Worm (Caenorhabditis elegans) whole organism, L1 larva: ENCODE data around the gene Y55B1AR.4.
A peak's percentile ranks its signal among the peaks of the same experiment; 100 is the strongest.

Experiments
- C04F5.9 ChIP-seq: sonication (generic microtip); optimal IDR thresholded peaks from 2 replicates; lab custom pipeline; 2016; ENCODE audit warnings: missing genetic modification characterization, missing compliant biosample characterization
- aha-1 ChIP-seq: fragments of 150-350 bp; optimal IDR thresholded peaks from 2 replicates; lab custom pipeline; 2014; ENCODE audit warnings: missing biosample characterization, missing genetic modification characterization
- aly-2 ChIP-seq: fragments of 150-350 bp; optimal IDR thresholded peaks from 2 replicates; lab custom pipeline; 2014; ENCODE audit warnings: missing biosample characterization, missing genetic modification characterization
- blmp-1 ChIP-seq: fragments of 150-350 bp; optimal IDR thresholded peaks from 2 replicates; lab custom pipeline; 2014; ENCODE audit warnings: missing biosample characterization, missing genetic modification characterization
- ceh-63 ChIP-seq: fragments of 200-800 bp; sonication (Bioruptor generic); optimal IDR thresholded peaks from 2 replicates; lab custom pipeline; 2018; ENCODE audit warnings: mild to moderate bottlenecking, missing genetic modification characterization, missing compliant biosample characterization
- ceh-82 ChIP-seq, 3 experiments: fragments of 150-350 bp in 1 of 3; sonication (generic microtip) in 2 of 3; optimal IDR thresholded peaks; 2 replicates each; lab custom pipeline; 2014 to 2017; ENCODE audit warnings: missing biosample characterization in 3 of 3, missing genetic modification characterization in 3 of 3
- ceh-88 ChIP-seq: fragments of 200-800 bp; sonication (Bioruptor generic); IDR thresholded peaks from 2 replicates; pipeline ENCODE4 v1.3.6; 2022; ENCODE audit warnings: missing genetic modification characterization, missing compliant biosample characterization
- ceh-90 ChIP-seq: sonication (generic microtip); optimal IDR thresholded peaks from 2 replicates; lab custom pipeline; 2016; ENCODE audit warnings: missing genetic modification characterization, missing compliant biosample characterization
- ces-1 ChIP-seq: fragments of 150-350 bp; optimal IDR thresholded peaks from 2 replicates; lab custom pipeline; 2014; ENCODE audit warnings: missing biosample characterization, missing genetic modification reagents, missing genetic modification characterization
- dpl-1 ChIP-seq, 3 experiments: fragments of 150-350 bp in 2 of 3; sonication (generic microtip) in 1 of 3; optimal IDR thresholded peaks; 2 replicates each; lab custom pipeline; 2014 to 2017; ENCODE audit warnings: missing biosample characterization in 3 of 3, missing genetic modification characterization in 3 of 3, missing genetic modification reagents in 3 of 3
- efl-1 ChIP-seq, 4 experiments: fragments of 150-350 bp; optimal IDR thresholded peaks in 3 of 4; peaks in 1 of 4; 1 replicate in 1 of 4; 2 replicates in 3 of 4; lab custom pipeline; 2014; ENCODE audit warnings: missing biosample characterization in 2 of 4, missing genetic modification characterization in 2 of 4, missing genetic modification reagents in 2 of 4
- egl-27 ChIP-seq, 2 experiments: fragments of 150-350 bp in 1 of 2; sonication (generic microtip); optimal IDR thresholded peaks; 3 replicates each; lab custom pipeline; 2017 to 2018; ENCODE audit warnings: missing biosample characterization in 2 of 2, missing genetic modification characterization in 2 of 2, missing genetic modification reagents in 2 of 2
- elt-2 ChIP-seq: sonication (generic microtip); optimal IDR thresholded peaks from 2 replicates; lab custom pipeline; 2016; ENCODE audit warnings: missing genetic modification characterization, mild to moderate bottlenecking, inconsistent platforms, missing compliant biosample characterization, missing genetic modification reagents
- elt-3 ChIP-seq, 6 experiments: fragments of 150-350 bp in 1 of 6; sonication (generic microtip); optimal IDR thresholded peaks; 2 replicates each; lab custom pipeline; 2017 to 2018; ENCODE audit warnings: missing biosample characterization in 6 of 6, missing genetic modification characterization in 6 of 6, inconsistent platforms in 1 of 6
- fkh-8 ChIP-seq: sonication (generic microtip); optimal IDR thresholded peaks from 2 replicates; lab custom pipeline; 2016; ENCODE audit warnings: mild to moderate bottlenecking, missing genetic modification characterization, missing compliant biosample characterization
- grh-1 ChIP-seq: fragments of 200-800 bp; sonication (Bioruptor generic); IDR thresholded peaks from 2 replicates; pipeline ENCODE4 v1.3.6; 2022; ENCODE audit warnings: missing genetic modification reagents, missing genetic modification characterization, missing compliant biosample characterization
- hlh-17 ChIP-seq: fragments of 200-800 bp; sonication (Bioruptor generic); optimal IDR thresholded peaks from 2 replicates; lab custom pipeline; 2018; ENCODE audit warnings: missing genetic modification characterization, mild to moderate bottlenecking, missing compliant biosample characterization, moderate library complexity, borderline replicate concordance
- hlh-4 ChIP-seq: sonication (generic microtip); optimal IDR thresholded peaks from 2 replicates; lab custom pipeline; 2016; ENCODE audit warnings: mild to moderate bottlenecking, missing genetic modification characterization, missing compliant biosample characterization
- hpl-2 ChIP-seq: fragments of 150-350 bp; optimal IDR thresholded peaks from 2 replicates; lab custom pipeline; 2014; ENCODE audit warnings: missing biosample characterization, missing genetic modification reagents, missing genetic modification characterization
- irx-1 ChIP-seq: sonication (generic microtip); optimal IDR thresholded peaks from 2 replicates; lab custom pipeline; 2016; ENCODE audit warnings: missing genetic modification characterization, missing compliant biosample characterization
- isw-1 ChIP-seq: fragments of 200-800 bp; sonication (Bioruptor generic); IDR thresholded peaks from 2 replicates; pipeline ENCODE4 v1.3.6; 2022; ENCODE audit warnings: missing genetic modification characterization, missing compliant biosample characterization
- jun-1 ChIP-seq: fragments of 150-350 bp; optimal IDR thresholded peaks from 2 replicates; lab custom pipeline; 2014; ENCODE audit warnings: missing biosample characterization, missing genetic modification reagents, missing genetic modification characterization
- lin-13 ChIP-seq: fragments of 150-350 bp; optimal IDR thresholded peaks from 2 replicates; lab custom pipeline; 2014; ENCODE audit warnings: missing biosample characterization, missing genetic modification reagents, missing genetic modification characterization
- lin-14 ChIP-seq: fragments of 200-800 bp; sonication (Bioruptor generic); optimal IDR thresholded peaks from 2 replicates; lab custom pipeline; 2018; ENCODE audit warnings: mild to moderate bottlenecking, missing genetic modification characterization, moderate library complexity, missing compliant biosample characterization
- lin-35 ChIP-seq, 2 experiments: fragments of 150-350 bp; optimal IDR thresholded peaks; 2 replicates each; lab custom pipeline; 2014; ENCODE audit warnings: missing biosample characterization in 2 of 2, missing genetic modification characterization in 2 of 2, missing genetic modification reagents in 2 of 2
- lin-39 ChIP-seq: fragments of 150-350 bp; optimal IDR thresholded peaks from 2 replicates; lab custom pipeline; 2014; ENCODE audit warnings: missing biosample characterization, missing genetic modification reagents, missing genetic modification characterization
- lsy-2 ChIP-seq, 2 experiments: fragments of 150-350 bp; optimal IDR thresholded peaks; 2 replicates each; lab custom pipeline; 2014; ENCODE audit warnings: missing biosample characterization in 2 of 2, missing genetic modification characterization in 2 of 2
- mab-9 ChIP-seq: fragments of 200-800 bp; sonication (Bioruptor generic); IDR thresholded peaks from 2 replicates; pipeline ENCODE4 v1.3.6; 2022; ENCODE audit warnings: missing genetic modification reagents, missing genetic modification characterization, missing compliant biosample characterization
- mdl-1 ChIP-seq, 2 experiments: fragments of 150-350 bp; optimal IDR thresholded peaks; 2 replicates each; lab custom pipeline; 2014 to 2017; ENCODE audit warnings: missing biosample characterization in 2 of 2, missing genetic modification characterization in 2 of 2, inconsistent platforms in 1 of 2
- mep-1 ChIP-seq: fragments of 150-350 bp; optimal IDR thresholded peaks from 2 replicates; lab custom pipeline; 2014; ENCODE audit warnings: missing biosample characterization, missing genetic modification characterization
- nhr-11 ChIP-seq: fragments of 150-350 bp; optimal IDR thresholded peaks from 2 replicates; lab custom pipeline; 2014; ENCODE audit warnings: missing biosample characterization, missing genetic modification characterization
- nhr-19 ChIP-seq: fragments of 200-800 bp; sonication (Bioruptor generic); conservative IDR thresholded peaks from 2 replicates; pipeline ENCODE4 v1.3.6; 2022; ENCODE audit warnings: missing genetic modification characterization, missing compliant biosample characterization
- nhr-28 ChIP-seq: fragments of 150-350 bp; optimal IDR thresholded peaks from 2 replicates; lab custom pipeline; 2014; ENCODE audit warnings: missing biosample characterization, missing genetic modification characterization
- nhr-47 ChIP-seq: sonication (generic microtip); optimal IDR thresholded peaks from 2 replicates; lab custom pipeline; 2016; ENCODE audit warnings: mild to moderate bottlenecking, missing genetic modification characterization, moderate library complexity, missing compliant biosample characterization
- nhr-77 ChIP-seq: fragments of 150-350 bp; optimal IDR thresholded peaks from 2 replicates; lab custom pipeline; 2014; ENCODE audit warnings: missing biosample characterization, missing genetic modification characterization
- nhr-84 ChIP-seq: sonication (generic microtip); optimal IDR thresholded peaks from 2 replicates; lab custom pipeline; 2017; ENCODE audit warnings: missing biosample characterization, missing genetic modification characterization
- nhr-85 ChIP-seq: sonication (generic microtip); peaks from one replicate; lab custom pipeline; 2016; ENCODE audit warnings: missing genetic modification characterization, inconsistent platforms, missing compliant biosample characterization
- nhr-90 ChIP-seq: sonication (generic microtip); optimal IDR thresholded peaks from 2 replicates; lab custom pipeline; 2016; ENCODE audit warnings: mild to moderate bottlenecking, missing genetic modification characterization, missing compliant biosample characterization; ENCODE audit not compliant: poor library complexity
- pqm-1 ChIP-seq: sonication (generic microtip); optimal IDR thresholded peaks from 3 replicates; lab custom pipeline; 2017; ENCODE audit warnings: missing biosample characterization, missing genetic modification characterization
- rnt-1 ChIP-seq: sonication (generic microtip); optimal IDR thresholded peaks from 2 replicates; lab custom pipeline; 2016; ENCODE audit warnings: mild to moderate bottlenecking, missing genetic modification characterization, moderate library complexity, missing compliant biosample characterization
- snpc-4 ChIP-seq: fragments of 150-350 bp; optimal IDR thresholded peaks from 2 replicates; lab custom pipeline; 2014; ENCODE audit warnings: missing biosample characterization, missing genetic modification characterization
- sox-4 ChIP-seq: sonication (generic microtip); optimal IDR thresholded peaks from 2 replicates; lab custom pipeline; 2016; ENCODE audit warnings: missing genetic modification characterization, missing compliant biosample characterization
- tbx-2 ChIP-seq: sonication (generic microtip); optimal IDR thresholded peaks from 2 replicates; lab custom pipeline; 2016; ENCODE audit warnings: missing genetic modification characterization, missing compliant biosample characterization
- tlp-1 ChIP-seq: fragments of 150-350 bp; optimal IDR thresholded peaks from 2 replicates; lab custom pipeline; 2014; ENCODE audit warnings: missing biosample characterization, missing genetic modification characterization
- unc-30 ChIP-seq: sonication (generic microtip); optimal IDR thresholded peaks from 2 replicates; lab custom pipeline; 2017; ENCODE audit warnings: missing biosample characterization, missing genetic modification characterization
- unc-98 ChIP-seq: fragments of 200-800 bp; sonication (Bioruptor generic); IDR thresholded peaks from 2 replicates; pipeline ENCODE4 v1.3.6; 2022; ENCODE audit warnings: missing genetic modification characterization, missing compliant biosample characterization
- vab-15 ChIP-seq: sonication (generic microtip); optimal IDR thresholded peaks from 2 replicates; lab custom pipeline; 2017; ENCODE audit warnings: missing genotype, mild to moderate bottlenecking, missing genetic modification characterization, missing compliant biosample characterization
- zag-1 ChIP-seq: fragments of 150-350 bp; optimal IDR thresholded peaks from 2 replicates; lab custom pipeline; 2014; ENCODE audit warnings: missing biosample characterization, missing genetic modification characterization
- ztf-11 ChIP-seq, 2 experiments: sonication (generic microtip); optimal IDR thresholded peaks; 2 replicates each; lab custom pipeline; 2016 to 2017; ENCODE audit warnings: missing genetic modification characterization in 2 of 2, missing biosample characterization in 1 of 2, missing compliant biosample characterization in 1 of 2
- ztf-4 ChIP-seq: fragments of 150-350 bp; optimal IDR thresholded peaks from 2 replicates; lab custom pipeline; 2014; ENCODE audit warnings: missing biosample characterization, missing genetic modification characterization

The Y55B1AR.4 gene

DNA sequence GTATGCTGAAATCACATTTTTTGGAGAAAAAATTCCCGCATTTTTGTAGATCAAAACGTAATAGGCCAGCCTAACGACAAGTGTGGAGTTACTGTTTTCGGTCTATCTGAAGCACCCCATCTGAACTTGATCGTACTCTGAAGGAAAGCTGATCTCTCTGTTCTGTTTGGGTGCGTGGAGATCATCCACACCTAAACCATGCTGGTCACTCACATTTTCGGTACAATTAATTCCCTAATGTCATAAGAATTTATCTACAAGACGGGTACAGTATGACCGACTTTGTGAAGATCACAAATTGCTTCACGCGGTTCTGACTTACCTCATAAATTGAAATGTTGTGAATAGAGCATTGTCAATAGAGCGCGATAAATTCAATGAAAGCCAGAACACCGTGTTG is 44.6 kb upstream of the Y55B1AR.4 start:
- TF ChIP-seq blmp-1 (tag; lab: Kevin White, UChicago) (peak; percentile 60), lin-13 (no peak), hlh-17 (no peak), elt-3 (tag; optimal IDR thresholded peaks at IDR 0.05; lab: Kevin White, UChicago) (peak in 1 of 6 experiments; percentile 11), irx-1 (no peak), ztf-11 (tag; optimal IDR thresholded peaks at IDR 0.05; lab: Kevin White, UChicago) (no peak), tlp-1 (no peak), lin-35 (GFP tag; optimal IDR thresholded peaks at IDR 0.05; lab: Kevin White, UChicago) (no peak), snpc-4 (tag; lab: Kevin White, UChicago) (no peak), ztf-4 (tag; lab: Kevin White, UChicago) (no peak), unc-98 (no peak), aha-1 (tag; lab: Kevin White, UChicago) (no peak), mep-1 (tag; lab: Kevin White, UChicago) (no peak), egl-27 (tag; optimal IDR thresholded peaks at IDR 0.05; lab: Kevin White, UChicago) (no peak), fkh-8 (tag; lab: Kevin White, UChicago) (no peak), ceh-90 (tag; lab: Kevin White, UChicago) (no peak), hpl-2 (no peak), nhr-84 (tag; lab: Kevin White, UChicago) (no peak)

DNA sequence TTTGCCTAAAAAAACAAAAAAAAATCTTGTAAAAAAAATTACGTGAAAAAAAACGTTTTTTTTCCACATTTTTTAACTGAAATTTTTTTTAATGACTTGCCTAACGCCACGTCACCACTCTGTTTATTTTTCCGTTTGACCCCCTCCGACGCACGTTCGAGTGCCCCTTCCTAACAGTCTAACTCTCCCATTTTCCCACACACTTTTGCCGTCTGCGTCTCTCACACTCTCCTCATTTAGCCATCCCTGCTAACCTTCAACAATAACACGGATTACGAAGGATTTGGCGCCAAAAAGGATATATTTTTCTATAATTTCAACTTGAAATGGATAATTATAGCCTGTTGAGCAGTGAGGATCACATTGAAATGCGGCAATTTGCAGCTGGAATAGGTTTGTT is 41.9 kb upstream of the Y55B1AR.4 start:
- TF ChIP-seq nhr-85 (tag; lab: Kevin White, UChicago) = no peak
- no peak for TF ChIP-seq elt-2 (tag; lab: Kevin White, UChicago)
- TF ChIP-seq C04F5.9 = no peak
- no peak for TF ChIP-seq nhr-19 (GFP tag; lab: Robert Waterston, UW)
- TF ChIP-seq ces-1 (GFP tag; lab: Kevin White, UChicago) = no peak
- no peak for TF ChIP-seq mab-9 (GFP tag; lab: Robert Waterston, UW)
- TF ChIP-seq unc-98 = no peak
- TF ChIP-seq blmp-1 (tag; lab: Kevin White, UChicago) = peak; percentile 14
- no peak for TF ChIP-seq unc-30 (tag; lab: Kevin White, UChicago)
- TF ChIP-seq aha-1 (tag; lab: Kevin White, UChicago) = no peak
- no peak for TF ChIP-seq nhr-90 (tag; lab: Kevin White, UChicago)
- TF ChIP-seq lin-35 (GFP tag; optimal IDR thresholded peaks at IDR 0.05; lab: Kevin White, UChicago) = no peak
- TF ChIP-seq zag-1 (tag; lab: Kevin White, UChicago) = no peak
- TF ChIP-seq ceh-82 (tag; optimal IDR thresholded peaks at IDR 0.05; lab: Kevin White, UChicago) = peak in 1 of 3 experiments; percentile 25
- no peak for TF ChIP-seq ceh-63 (GFP tag; lab: Kevin White, UChicago)
- TF ChIP-seq hlh-4 (tag; lab: Kevin White, UChicago) = no peak
- TF ChIP-seq egl-27 (tag; optimal IDR thresholded peaks at IDR 0.05; lab: Kevin White, UChicago) = no peak
- TF ChIP-seq ceh-90 (tag; lab: Kevin White, UChicago) = no peak
- TF ChIP-seq aly-2 (tag; lab: Kevin White, UChicago) = no peak
- TF ChIP-seq irx-1 = no peak
- no peak for TF ChIP-seq isw-1 (GFP tag; lab: Robert Waterston, UW)
- no peak for TF ChIP-seq nhr-28 (tag; lab: Kevin White, UChicago)
- TF ChIP-seq rnt-1 (tag; lab: Kevin White, UChicago) = no peak
- TF ChIP-seq snpc-4 (tag; lab: Kevin White, UChicago) = no peak
- TF ChIP-seq lin-14 = peak; percentile 64
- TF ChIP-seq ceh-88 (GFP tag; lab: Robert Waterston, UW) = no peak
- no peak for TF ChIP-seq lsy-2 (tag; optimal IDR thresholded peaks at IDR 0.05; lab: Kevin White, UChicago)
- no peak for TF ChIP-seq vab-15 (tag; lab: Kevin White, UChicago)
- TF ChIP-seq pqm-1 (tag; lab: Kevin White, UChicago) = no peak
- TF ChIP-seq grh-1 (GFP tag; lab: Robert Waterston, UW) = no peak
- TF ChIP-seq efl-1 (optimal IDR thresholded peaks at IDR 0.05; lab: Kevin White, UChicago) = peak; percentile 1 to 62
- no peak for TF ChIP-seq efl-1 (GFP tag; optimal IDR thresholded peaks at IDR 0.05 in 1 of 2; lab: Kevin White, UChicago)
- no peak for TF ChIP-seq nhr-77 (tag; lab: Kevin White, UChicago)
- TF ChIP-seq jun-1 (tag; lab: Kevin White, UChicago) = no peak
- TF ChIP-seq ztf-4 (tag; lab: Kevin White, UChicago) = no peak
- no peak for TF ChIP-seq ztf-11 (tag; optimal IDR thresholded peaks at IDR 0.05; lab: Kevin White, UChicago)
- TF ChIP-seq dpl-1 (GFP tag; optimal IDR thresholded peaks at IDR 0.05; lab: Kevin White, UChicago) = peak in 1 of 3 experiments; percentile 7
- TF ChIP-seq nhr-11 (tag; lab: Kevin White, UChicago) = no peak
- TF ChIP-seq sox-4 (tag; lab: Kevin White, UChicago) = no peak
- TF ChIP-seq lin-39 (tag; lab: Kevin White, UChicago) = no peak
- TF ChIP-seq tbx-2 (tag; lab: Kevin White, UChicago) = peak; percentile 7
- peak in 1 of 2 experiments; percentile 37 for TF ChIP-seq mdl-1 (tag; optimal IDR thresholded peaks at IDR 0.05; lab: Kevin White, UChicago)
- no peak for TF ChIP-seq nhr-84 (tag; lab: Kevin White, UChicago)
- no peak for TF ChIP-seq nhr-47 (tag; lab: Kevin White, UChicago)
- TF ChIP-seq hlh-17 = no peak
